Worm (Caenorhabditis elegans) whole organism, L2 larva: ENCODE data around the gene gsr-1.

Source experiments
- aly-2 ChIP-seq: fragments of 150-350 bp; optimal IDR thresholded peaks from 2 replicates; lab custom pipeline; 2014; ENCODE audit warnings: missing biosample characterization, missing genetic modification characterization
- elt-1 ChIP-seq: fragments of 150-350 bp; optimal IDR thresholded peaks from 2 replicates; lab custom pipeline; 2014; ENCODE audit warnings: missing biosample characterization, missing genetic modification characterization
- fos-1 ChIP-seq: fragments of 150-350 bp; optimal IDR thresholded peaks from 2 replicates; lab custom pipeline; 2014; ENCODE audit warnings: missing biosample characterization, missing genetic modification characterization
- mab-5 ChIP-seq: fragments of 150-350 bp; optimal IDR thresholded peaks from 2 replicates; lab custom pipeline; 2014; ENCODE audit warnings: missing biosample characterization, missing genetic modification characterization
- mdl-1 ChIP-seq, 2 experiments: fragments of 150-350 bp in 1 of 2; sonication (generic microtip) in 1 of 2; optimal IDR thresholded peaks; 2 replicates each; lab custom pipeline; 2017; ENCODE audit warnings: missing biosample characterization in 2 of 2, missing genetic modification characterization in 2 of 2
- nhr-11 ChIP-seq: fragments of 150-350 bp; optimal IDR thresholded peaks from 2 replicates; lab custom pipeline; 2014; ENCODE audit warnings: missing biosample characterization, missing genetic modification characterization
- nhr-12 ChIP-seq: fragments of 150-350 bp; optimal IDR thresholded peaks from 2 replicates; lab custom pipeline; 2014; ENCODE audit warnings: missing biosample characterization, missing genetic modification characterization
- nhr-23 ChIP-seq: fragments of 150-350 bp; optimal IDR thresholded peaks from 2 replicates; lab custom pipeline; 2014; ENCODE audit warnings: missing biosample characterization, missing genetic modification reagents, missing genetic modification characterization
- skn-1 ChIP-seq: sonication (generic microtip); optimal IDR thresholded peaks from 2 replicates; lab custom pipeline; 2017; ENCODE audit warnings: missing biosample characterization, missing genetic modification characterization
- snpc-4 ChIP-seq: fragments of 150-350 bp; optimal IDR thresholded peaks from 2 replicates; lab custom pipeline; 2014; ENCODE audit warnings: missing biosample characterization, missing genetic modification characterization
- unc-55 ChIP-seq: fragments of 150-350 bp; sonication (generic microtip); optimal IDR thresholded peaks from 3 replicates; lab custom pipeline; 2014; ENCODE audit warnings: missing biosample characterization, missing genetic modification reagents, missing genetic modification characterization
- unc-62 ChIP-seq: fragments of 150-350 bp; optimal IDR thresholded peaks from 2 replicates; lab custom pipeline; 2014; ENCODE audit warnings: missing biosample characterization, missing genetic modification reagents, missing genetic modification characterization

DNA sequence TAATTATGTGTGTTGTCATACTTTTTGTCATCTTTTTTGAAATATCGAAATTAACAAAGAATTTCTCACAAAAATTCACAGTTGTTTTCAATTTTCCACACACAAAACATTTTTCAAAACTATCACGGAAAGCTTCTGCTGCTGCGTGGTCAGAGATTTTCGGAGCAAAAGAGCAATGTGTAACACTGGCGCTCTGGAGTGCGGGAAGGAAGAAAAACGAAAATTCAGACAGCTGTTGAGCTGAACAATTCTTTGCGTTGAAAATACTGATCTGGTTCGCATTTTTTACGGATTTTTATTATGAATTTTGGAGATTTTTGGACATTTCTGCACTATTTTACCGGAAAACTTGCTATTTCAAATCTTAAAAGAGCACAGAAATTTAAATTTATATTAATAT lies 7.1 kb upstream of the gsr-1 start:
- TF ChIP-seq unc-55 (no peak), fos-1 (tag; lab: Kevin White, UChicago) (no peak), mdl-1 (tag; optimal IDR thresholded peaks at IDR 0.05; lab: Kevin White, UChicago) (no peak), mab-5 (tag; lab: Kevin White, UChicago) (no peak), elt-1 (no peak), skn-1 (tag; lab: Kevin White, UChicago) (no peak), snpc-4 (tag; lab: Kevin White, UChicago) (no peak), nhr-12 (tag; lab: Kevin White, UChicago) (no peak), unc-62 (GFP tag; lab: Kevin White, UChicago) (no peak), aly-2 (tag; lab: Kevin White, UChicago) (no peak), nhr-11 (tag; lab: Kevin White, UChicago) (no peak), nhr-23 (tag; lab: Kevin White, UChicago) (no peak)
